Fruit fly (Drosophila melanogaster): Measurements from ENCODE around the gene Bulli.

Gene Bulli

DNA sequence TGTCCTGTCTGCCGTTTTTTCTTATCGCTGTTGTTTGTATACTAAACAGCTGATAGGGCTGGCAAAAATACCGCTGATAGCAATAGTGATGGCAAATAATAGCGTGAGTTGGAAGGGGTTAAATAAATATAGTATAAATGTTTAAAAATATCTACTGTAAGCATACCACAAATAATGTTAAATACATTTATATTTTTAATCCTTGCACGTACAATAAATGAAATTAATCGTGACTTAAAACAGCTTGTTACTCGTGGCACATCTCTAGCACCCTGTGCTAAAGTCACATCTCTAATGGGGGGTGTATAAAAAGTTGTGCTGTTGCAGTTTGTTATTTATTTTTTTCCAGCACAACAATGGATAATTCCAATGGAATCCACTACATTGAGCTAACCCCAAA lies at the start of gene Bulli, which contains the start of gene CG10147 (continued):
- TF ChIP-seq Opbp (GFP tag; IDR thresholded peaks at IDR 0.05; ENCODE audit: partially characterized antibody) (peak; percentile 93), sima (GFP tag; optimal IDR thresholded peaks at IDR 0.05) (peak; percentile 57), dimm (GFP tag; IDR thresholded peaks at IDR 0.05) (peak; percentile 84), en (GFP tag; optimal IDR thresholded peaks at IDR 0.05) (peak; percentile 62), CG3407 (GFP tag; optimal IDR thresholded peaks at IDR 0.05) (peak; percentile 87), slbo (GFP tag; IDR thresholded peaks at IDR 0.05) (peak; percentile 99), peb (GFP tag; IDR thresholded peaks at IDR 0.05) (peak; percentile 97), MBD-R2 (GFP tag; IDR thresholded peaks at IDR 0.05) (peak; percentile 99), CG1529 (GFP tag; optimal IDR thresholded peaks at IDR 0.05) (peak; percentile 91), CG17359 (tag; optimal IDR thresholded peaks at IDR 0.05) (peak; percentile 97), CG32767 (GFP tag; IDR thresholded peaks at IDR 0.05) (peak; percentile 97), Max (GFP tag; optimal IDR thresholded peaks at IDR 0.05) (peak; percentile 97), mam (GFP tag; optimal IDR thresholded peaks at IDR 0.05) (peak; percentile 97), Abd-B (GFP tag; optimal IDR thresholded peaks at IDR 0.05) (peak; percentile 99), gsb (GFP tag; IDR thresholded peaks at IDR 0.05) (peak; percentile 95), Dref (GFP tag; IDR thresholded peaks at IDR 0.05) (peak; percentile 53), Med (GFP tag) (peak; percentile 99), NfI (GFP tag; optimal IDR thresholded peaks at IDR 0.05) (peak; percentile 97), CG15601 (tag; optimal IDR thresholded peaks at IDR 0.05) (peak; percentile 95), ATbp (GFP tag; optimal IDR thresholded peaks at IDR 0.05) (peak; percentile 84), H15 (GFP tag; IDR thresholded peaks at IDR 0.05) (peak; percentile 98), NC2α (GFP tag; optimal IDR thresholded peaks at IDR 0.05) (peak; percentile 71), CG7987 (GFP tag; optimal IDR thresholded peaks at IDR 0.05) (peak; percentile 93), CG7786 (GFP tag; optimal IDR thresholded peaks at IDR 0.05) (peak; percentile 92), MESR4 (GFP tag; optimal IDR thresholded peaks at IDR 0.05) (peak; percentile 64), CG4328 (GFP tag; optimal IDR thresholded peaks at IDR 0.05) (peak; percentile 92), CG6683 (GFP tag; optimal IDR thresholded peaks at IDR 0.05) (peak; percentile 89), CG18011 (GFP tag; optimal IDR thresholded peaks at IDR 0.05) (peak; percentile 87), lab (GFP tag; optimal IDR thresholded peaks at IDR 0.05) (peak; percentile 97), NC2β (GFP tag; optimal IDR thresholded peaks at IDR 0.05) (peak; percentile 91), Rx (GFP tag; IDR thresholded peaks at IDR 0.05) (peak; percentile 98), Ravus (GFP tag; IDR thresholded peaks at IDR 0.05) (peak; percentile 93), CG2889 (GFP tag; IDR thresholded peaks at IDR 0.05) (peak; percentile 96), HLH54F (GFP tag; optimal IDR thresholded peaks at IDR 0.05) (peak; percentile 97), chm (GFP tag; IDR thresholded peaks at IDR 0.05) (peak; percentile 98), chif (GFP tag; optimal IDR thresholded peaks at IDR 0.05) (peak; percentile 92 to 96), TFAM (GFP tag; optimal IDR thresholded peaks at IDR 0.05) (peak; percentile 88), cwo (GFP tag; optimal IDR thresholded peaks at IDR 0.05) (peak; percentile 90), fd64A (GFP tag; optimal IDR thresholded peaks at IDR 0.05) (peak; percentile 81), Vsx1 (GFP tag; optimal IDR thresholded peaks at IDR 0.05) (no peak), Sox102F (GFP tag; optimal IDR thresholded peaks at IDR 0.05) (peak; percentile 98), CG15514 (GFP tag; optimal IDR thresholded peaks at IDR 0.05) (peak; percentile 89), odd (GFP tag; optimal IDR thresholded peaks at IDR 0.05) (peak; percentile 88), Ets65A (GFP tag) (peak; percentile 100), CG7839 (tag; optimal IDR thresholded peaks at IDR 0.05) (peak; percentile 97), Jarid2 (GFP tag; optimal IDR thresholded peaks at IDR 0.05) (peak; percentile 79), CG30431 (GFP tag; optimal IDR thresholded peaks at IDR 0.05) (peak; percentile 96), CG12744 (GFP tag; optimal IDR thresholded peaks at IDR 0.05) (peak; percentile 92), sisA (GFP tag; IDR thresholded peaks at IDR 0.05) (peak; percentile 99), CG2712 (tag; optimal IDR thresholded peaks at IDR 0.05) (peak; percentile 99), CG17829 (tag; optimal IDR thresholded peaks at IDR 0.05) (peak; percentile 98)

Data from whole organism, embryonic.